Fruit fly (Drosophila melanogaster) whole organism: ENCODE data around the gene CG7530.

ENCODE experiments used
- CG8478 ChIP-seq: fragments of >200 bp; optimal IDR thresholded peaks from 2 replicates; lab custom pipeline; 2018; ENCODE audit warnings: inconsistent platforms
- Dll ChIP-seq: fragments of >200 bp; optimal IDR thresholded peaks from 2 replicates; lab custom pipeline; 2017
- psq ChIP-seq: fragments of >200 bp; optimal IDR thresholded peaks from 2 replicates; lab custom pipeline; 2017

DNA sequence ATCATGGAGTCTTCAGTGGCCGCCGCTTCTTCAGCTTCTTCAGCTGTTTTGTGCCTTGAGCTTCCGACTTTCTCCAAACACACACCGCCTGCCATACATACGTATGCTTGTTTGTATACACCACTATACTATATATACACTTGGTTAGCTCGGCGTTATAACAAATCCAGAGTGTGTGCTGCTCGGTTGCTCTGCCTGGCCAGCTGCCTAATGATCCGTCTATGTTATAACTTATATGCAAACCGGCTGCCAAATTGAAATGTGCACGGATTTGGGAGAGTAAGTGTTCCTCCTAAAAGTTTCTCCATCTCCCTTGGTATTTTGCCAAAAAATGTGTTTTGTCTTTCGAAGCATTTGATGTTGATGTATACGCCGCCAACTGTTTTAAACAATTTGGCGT lies 32.2 kb upstream of the CG7530 start:
- no peak for TF ChIP-seq CG8478 (lab: Kevin White, UChicago)
- no peak for TF ChIP-seq psq (lab: Kevin White, UChicago)
- no peak for TF ChIP-seq Dll (lab: Kevin White, UChicago)
